Worm (Caenorhabditis elegans) whole organism, young adult: Measurements from ENCODE around the gene C40H5.2.
A peak's percentile ranks its signal among the peaks of the same experiment; 100 is the strongest.

Source experiments
- C06A6.2 ChIP-seq: fragments of 200-800 bp; sonication (Bioruptor generic); conservative IDR thresholded peaks from 2 replicates; pipeline ENCODE4 v1.3.6; 2022; ENCODE audit warnings: missing genetic modification characterization, missing compliant biosample characterization
- D2030.7 ChIP-seq: fragments of 200-800 bp; sonication (Bioruptor generic); IDR thresholded peaks from 2 replicates; pipeline ENCODE4 v1.3.6; 2022; ENCODE audit warnings: missing genetic modification reagents, missing genetic modification characterization, missing compliant biosample characterization
- F10E7.11 ChIP-seq: sonication (generic microtip); optimal IDR thresholded peaks from 2 replicates; lab custom pipeline; 2017; ENCODE audit warnings: mild to moderate bottlenecking, missing genetic modification characterization, moderate library complexity, missing compliant biosample characterization
- F49E8.2 ChIP-seq: sonication (generic microtip); optimal IDR thresholded peaks from 3 replicates; lab custom pipeline; 2017; ENCODE audit warnings: missing genetic modification characterization, mild to moderate bottlenecking, missing compliant biosample characterization, antibody characterized with exemption, moderate library complexity; ENCODE audit not compliant: insufficient read depth
- F55B11.4 ChIP-seq: sonication (generic microtip); optimal IDR thresholded peaks from 2 replicates; lab custom pipeline; 2016; ENCODE audit warnings: missing compliant biosample characterization, missing genetic modification characterization, borderline replicate concordance; ENCODE audit not compliant: insufficient read depth
- F57A8.1 ChIP-seq: fragments of 200-800 bp; sonication (Bioruptor generic); optimal IDR thresholded peaks from 2 replicates; lab custom pipeline; 2018; ENCODE audit warnings: mild to moderate bottlenecking, missing genetic modification characterization, moderate library complexity, missing compliant biosample characterization
- F57C9.4 ChIP-seq: sonication (generic microtip); optimal IDR thresholded peaks from 2 replicates; lab custom pipeline; 2017; ENCODE audit warnings: mild to moderate bottlenecking, missing genetic modification characterization, missing compliant biosample characterization
- T07F8.4 ChIP-seq: sonication (generic microtip); optimal IDR thresholded peaks from 2 replicates; lab custom pipeline; 2016; ENCODE audit warnings: mild to moderate bottlenecking, missing genetic modification characterization, moderate library complexity, missing compliant biosample characterization
- Y56A3A.18 ChIP-seq: fragments of 200-800 bp; sonication (Bioruptor generic); IDR thresholded peaks from 2 replicates; pipeline ENCODE4 v1.3.6; 2022; ENCODE audit warnings: missing genetic modification reagents, missing genetic modification characterization, missing compliant biosample characterization
- Y67H2A.10 ChIP-seq: fragments of 200-800 bp; sonication (Bioruptor generic); conservative IDR thresholded peaks from 2 replicates; pipeline ENCODE4 v1.3.6; 2022; ENCODE audit warnings: missing genetic modification reagents, missing genetic modification characterization, missing compliant biosample characterization
- Y95B8A.8 ChIP-seq: fragments of 200-800 bp; sonication (Bioruptor generic); IDR thresholded peaks from 2 replicates; pipeline ENCODE4 v1.3.6; 2022; ENCODE audit warnings: missing genetic modification reagents, missing genetic modification characterization, missing compliant biosample characterization
- ama-1 ChIP-seq, 3 experiments: fragments of 150-350 bp in 1 of 3; sonication (generic microtip) in 2 of 3; optimal IDR thresholded peaks; 2 replicates each; lab custom pipeline; 2014 to 2018; ENCODE audit warnings: missing biosample characterization in 2 of 3, missing genetic modification characterization in 2 of 3, missing genetic modification reagents in 2 of 3
- attf-6 ChIP-seq: fragments of 200-800 bp; sonication (Bioruptor generic); IDR thresholded peaks from 2 replicates; pipeline ENCODE4 v1.3.6; 2022; ENCODE audit warnings: missing genetic modification reagents, missing genetic modification characterization, missing compliant biosample characterization
- cebp-2 ChIP-seq: fragments of 200-800 bp; sonication (Bioruptor generic); IDR thresholded peaks from 2 replicates; pipeline ENCODE4 v1.3.6; 2022; ENCODE audit warnings: missing genetic modification characterization, missing compliant biosample characterization
- ceh-27 ChIP-seq: fragments of 200-800 bp; sonication (Bioruptor generic); optimal IDR thresholded peaks from 2 replicates; lab custom pipeline; 2018; ENCODE audit warnings: mild to moderate bottlenecking, missing genetic modification characterization, moderate library complexity, missing compliant biosample characterization
- ceh-40 ChIP-seq: fragments of 200-800 bp; sonication (Bioruptor generic); IDR thresholded peaks from 2 replicates; pipeline ENCODE4 v1.3.6; 2022; ENCODE audit warnings: missing genetic modification characterization, missing compliant biosample characterization
- chd-7 ChIP-seq: sonication (generic microtip); optimal IDR thresholded peaks from 2 replicates; lab custom pipeline; 2016; ENCODE audit warnings: mild to moderate bottlenecking, missing genetic modification characterization, moderate library complexity, missing compliant biosample characterization
- die-1 ChIP-seq: sonication (generic microtip); optimal IDR thresholded peaks from 2 replicates; lab custom pipeline; 2016; ENCODE audit warnings: missing genotype, mild to moderate bottlenecking, missing genetic modification characterization, missing compliant biosample characterization
- dox-1 ChIP-seq: fragments of 200-800 bp; sonication (Bioruptor generic); IDR thresholded peaks from 2 replicates; pipeline ENCODE4 v1.3.6; 2022; ENCODE audit warnings: missing genetic modification reagents, missing genetic modification characterization, missing compliant biosample characterization
- egrh-3 ChIP-seq: fragments of 200-800 bp; sonication (Bioruptor generic); IDR thresholded peaks from 2 replicates; pipeline ENCODE4 v1.3.6; 2022; ENCODE audit warnings: missing genetic modification reagents, missing genetic modification characterization, missing compliant biosample characterization
- fkh-3 ChIP-seq: sonication (generic microtip); optimal IDR thresholded peaks from 2 replicates; lab custom pipeline; 2016; ENCODE audit warnings: mild to moderate bottlenecking, missing genetic modification characterization, missing compliant biosample characterization
- hlh-12 ChIP-seq: sonication (generic microtip); optimal IDR thresholded peaks from 2 replicates; lab custom pipeline; 2016; ENCODE audit warnings: missing genetic modification characterization, missing compliant biosample characterization
- hrde-1 ChIP-seq: sonication (generic microtip); optimal IDR thresholded peaks from 2 replicates; lab custom pipeline; 2016; ENCODE audit warnings: missing genetic modification characterization, mild to moderate bottlenecking, missing compliant biosample characterization, moderate library complexity, missing genotype, missing genetic modification reagents, borderline replicate concordance
- let-607 ChIP-seq, 2 experiments: fragments of 200-800 bp in 1 of 2; sonication (Bioruptor generic) in 1 of 2; sonication (generic microtip) in 1 of 2; optimal IDR thresholded peaks; 2 replicates each; lab custom pipeline; 2016 to 2018; ENCODE audit warnings: mild to moderate bottlenecking in 2 of 2, missing compliant biosample characterization in 2 of 2, missing genetic modification characterization in 2 of 2, moderate library complexity in 2 of 2, missing genotype in 1 of 2
- lir-1 ChIP-seq: fragments of 200-800 bp; sonication (Bioruptor generic); conservative IDR thresholded peaks from 2 replicates; pipeline ENCODE4 v1.3.6; 2022; ENCODE audit warnings: missing genetic modification reagents, missing genetic modification characterization, missing compliant biosample characterization
- lsl-1 ChIP-seq: fragments of 200-800 bp; sonication (Bioruptor generic); optimal IDR thresholded peaks from 2 replicates; lab custom pipeline; 2018; ENCODE audit warnings: mild to moderate bottlenecking, missing genetic modification characterization, moderate library complexity, missing compliant biosample characterization
- lsy-27 ChIP-seq: sonication (generic microtip); optimal IDR thresholded peaks from 2 replicates; lab custom pipeline; 2017; ENCODE audit warnings: missing genetic modification characterization, mild to moderate bottlenecking, missing compliant biosample characterization, antibody characterized with exemption, missing genotype, borderline replicate concordance; ENCODE audit not compliant: insufficient read depth
- madf-10 ChIP-seq: sonication (generic microtip); optimal IDR thresholded peaks from 2 replicates; lab custom pipeline; 2016; ENCODE audit warnings: mild to moderate bottlenecking, missing genetic modification characterization, missing compliant biosample characterization
- madf-8 ChIP-seq: fragments of 200-800 bp; sonication (Bioruptor generic); conservative IDR thresholded peaks from 2 replicates; pipeline ENCODE4 v1.3.6; 2022; ENCODE audit warnings: missing genetic modification reagents, missing genetic modification characterization, missing compliant biosample characterization
- nhr-120 ChIP-seq: fragments of 200-800 bp; sonication (Bioruptor generic); IDR thresholded peaks from 2 replicates; pipeline ENCODE4 v1.3.6; 2022; ENCODE audit warnings: missing genetic modification characterization, missing compliant biosample characterization
- nhr-90 ChIP-seq: sonication (generic microtip); optimal IDR thresholded peaks from 2 replicates; lab custom pipeline; 2016; ENCODE audit warnings: missing genotype, mild to moderate bottlenecking, missing genetic modification characterization, missing compliant biosample characterization
- rpc-1 ChIP-seq, 2 experiments: fragments of 150-350 bp in 1 of 2; sonication (generic microtip) in 1 of 2; optimal IDR thresholded peaks; 2 replicates each; lab custom pipeline; 2014 to 2018; ENCODE audit warnings: missing biosample characterization in 1 of 2, missing genetic modification characterization in 1 of 2, missing genetic modification reagents in 1 of 2, missing genotype in 1 of 2
- sea-2 ChIP-seq: fragments of 200-800 bp; sonication (Bioruptor generic); IDR thresholded peaks from 2 replicates; pipeline ENCODE4 v1.3.6; 2022; ENCODE audit warnings: missing genetic modification characterization, missing compliant biosample characterization
- snpc-1.3 ChIP-seq: sonication (generic microtip); optimal IDR thresholded peaks from 2 replicates; lab custom pipeline; 2017; ENCODE audit warnings: missing genetic modification characterization, mild to moderate bottlenecking, missing compliant biosample characterization, antibody characterized with exemption, moderate library complexity, missing genotype, missing genetic modification reagents; ENCODE audit not compliant: insufficient read depth
- snpc-3.4 ChIP-seq: sonication (generic microtip); optimal IDR thresholded peaks from 2 replicates; lab custom pipeline; 2017; ENCODE audit warnings: missing genetic modification characterization, mild to moderate bottlenecking, missing compliant biosample characterization, antibody characterized with exemption, moderate library complexity, missing genotype, missing genetic modification reagents
- somi-1 ChIP-seq: fragments of 200-800 bp; sonication (Bioruptor generic); optimal IDR thresholded peaks from 2 replicates; lab custom pipeline; 2018; ENCODE audit warnings: mild to moderate bottlenecking, missing genetic modification characterization, missing compliant biosample characterization
- unc-130 ChIP-seq: sonication (generic microtip); optimal IDR thresholded peaks from 2 replicates; lab custom pipeline; 2016; ENCODE audit warnings: missing genetic modification reagents, missing genetic modification characterization, missing compliant biosample characterization
- zfh-2 ChIP-seq: fragments of 200-800 bp; sonication (Bioruptor generic); conservative IDR thresholded peaks from 2 replicates; pipeline ENCODE4 v1.3.6; 2022; ENCODE audit warnings: missing genetic modification reagents, missing genetic modification characterization, missing compliant biosample characterization
- ztf-28 ChIP-seq: fragments of 200-800 bp; sonication (Bioruptor generic); IDR thresholded peaks from 2 replicates; pipeline ENCODE4 v1.3.6; 2022; ENCODE audit warnings: missing genetic modification reagents, missing genetic modification characterization, missing compliant biosample characterization
- ztf-3 ChIP-seq: fragments of 200-800 bp; sonication (Bioruptor generic); optimal IDR thresholded peaks from 2 replicates; lab custom pipeline; 2018; ENCODE audit warnings: mild to moderate bottlenecking, missing genetic modification characterization, missing compliant biosample characterization

C40H5.2 gene

DNA sequence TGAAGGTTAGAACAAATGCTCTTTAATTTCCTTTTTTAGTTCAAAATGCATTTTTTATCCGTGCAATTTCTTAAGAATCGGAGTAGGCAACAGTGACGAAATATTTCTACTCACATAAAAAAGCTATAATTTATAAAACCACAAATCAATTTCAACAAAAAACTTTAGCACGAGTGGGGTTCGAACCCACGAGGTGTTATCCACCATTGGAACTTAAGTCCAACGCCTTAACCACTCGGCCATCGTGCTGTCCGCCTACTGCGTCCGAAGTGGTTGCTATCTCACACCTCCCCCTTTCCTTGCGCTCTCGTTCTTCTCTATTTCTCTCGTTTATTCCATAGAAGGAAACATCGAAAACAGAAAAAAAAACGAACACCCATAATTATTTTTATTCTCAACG, 11.8 kb downstream of the C40H5.2 start (continued):
- peak; percentile 72 for TF ChIP-seq somi-1 (GFP tag; lab: Kevin White, UChicago)
- 0 out of 2 replicates have a peak, but pooled peaks have one; percentile 87 for TF ChIP-seq cebp-2 (GFP tag; lab: Robert Waterston, UW)
- peak; percentile 89; the same call in 1 of the 2 replicates for TF ChIP-seq ztf-28 (GFP tag; lab: Robert Waterston, UW)
- TF ChIP-seq hlh-12: peak; percentile 87
- no peak for TF ChIP-seq egrh-3 (GFP tag; lab: Robert Waterston, UW)
- TF ChIP-seq Y95B8A.8: no peak
- no peak for TF ChIP-seq madf-8
- no peak for TF ChIP-seq lsl-1
- TF ChIP-seq snpc-1.3 (tag; lab: Kevin White, UChicago): no peak
- peak; percentile 48 for TF ChIP-seq unc-130
- peak; percentile 81 for TF ChIP-seq chd-7 (tag; lab: Kevin White, UChicago)
- peak; percentile 52 for TF ChIP-seq F57A8.1 (GFP tag; lab: Kevin White, UChicago)
- no peak for TF ChIP-seq zfh-2
- peak; percentile 90 for TF ChIP-seq nhr-90 (tag; lab: Kevin White, UChicago)
- peak; percentile 90 for TF ChIP-seq T07F8.4 (tag; lab: Kevin White, UChicago)
- TF ChIP-seq dox-1 (GFP tag; lab: Robert Waterston, UW): no peak; the same call in 1 of the 2 replicates
- no peak for TF ChIP-seq lir-1
- peak; percentile 92 for TF ChIP-seq Y56A3A.18
- TF ChIP-seq F49E8.2: peak; percentile 10
- TF ChIP-seq ama-1 (optimal IDR thresholded peaks at IDR 0.05; lab: Kevin White, UChicago): no peak
- peak in 1 of 2 experiments; percentile 81 for TF ChIP-seq ama-1 (GFP tag; optimal IDR thresholded peaks at IDR 0.05; lab: Kevin White, UChicago)
- peak; percentile 58 for TF ChIP-seq fkh-3 (tag; lab: Kevin White, UChicago)
- TF ChIP-seq ztf-3 (GFP tag; lab: Kevin White, UChicago): peak; percentile 31
- no peak for TF ChIP-seq attf-6 (GFP tag; lab: Robert Waterston, UW)
- no peak for TF ChIP-seq lsy-27 (tag; lab: Kevin White, UChicago)
- peak; percentile 62; the same call in 1 of the 2 replicates for TF ChIP-seq sea-2 (GFP tag; lab: Robert Waterston, UW)
- peak; percentile 73 for TF ChIP-seq ceh-40 (GFP tag; lab: Robert Waterston, UW)
- TF ChIP-seq hrde-1 (tag; lab: Kevin White, UChicago): peak; percentile 57
- TF ChIP-seq die-1 (tag; lab: Kevin White, UChicago): peak; percentile 94
- peak; percentile 44 for TF ChIP-seq F10E7.11 (tag; lab: Kevin White, UChicago)
- TF ChIP-seq snpc-3.4: peak; percentile 77
- peak; percentile 95 for TF ChIP-seq rpc-1 (optimal IDR thresholded peaks at IDR 0.05; lab: Kevin White, UChicago)
- TF ChIP-seq rpc-1 (tag; optimal IDR thresholded peaks at IDR 0.05; lab: Kevin White, UChicago): peak; percentile 98
- TF ChIP-seq F57C9.4: no peak
- 0 out of 2 replicates have a peak, but pooled peaks have one; percentile 77 for TF ChIP-seq nhr-120 (GFP tag; lab: Robert Waterston, UW)
- peak; percentile 76 for TF ChIP-seq D2030.7
- TF ChIP-seq C06A6.2 (GFP tag; lab: Robert Waterston, UW): peak; percentile 64; the same call in 1 of the 2 replicates
- TF ChIP-seq, all 124 proteins: peak for 84

DNA sequence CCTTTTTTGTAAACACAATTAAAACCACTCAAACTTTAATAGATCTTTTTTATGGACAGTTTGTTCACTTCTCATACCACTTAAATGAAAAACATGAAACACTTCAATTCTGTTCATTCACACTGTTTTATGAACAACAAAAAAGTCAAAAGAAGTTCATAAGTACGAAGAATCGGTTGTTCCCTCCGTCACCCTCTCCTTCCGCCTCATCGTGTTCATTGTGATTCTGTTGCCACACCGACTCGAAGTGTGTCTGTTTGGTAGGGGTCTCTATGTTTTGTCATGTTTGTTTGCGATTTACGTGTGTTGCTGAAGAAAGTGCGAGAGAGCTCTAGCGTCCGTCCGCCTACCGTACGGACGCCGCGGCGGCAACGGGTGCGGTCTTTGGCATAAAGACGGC, 12.9 kb downstream of the C40H5.2 start, which contains the start of gene lact-7:
TSS of gene lact-7 (plus strand) at position 301 of the 400 bp plus-strand sequence.
- no peak for TF ChIP-seq madf-10
- TF ChIP-seq rpc-1 (optimal IDR thresholded peaks at IDR 0.05; lab: Kevin White, UChicago): no peak
- TF ChIP-seq rpc-1 (tag; optimal IDR thresholded peaks at IDR 0.05; lab: Kevin White, UChicago): no peak
- TF ChIP-seq zfh-2: no peak
- peak; percentile 67 for TF ChIP-seq ceh-27 (GFP tag; lab: Kevin White, UChicago)
- TF ChIP-seq Y67H2A.10 (GFP tag; lab: Robert Waterston, UW): no peak
- TF ChIP-seq let-607 (tag; optimal IDR thresholded peaks at IDR 0.05; lab: Kevin White, UChicago): no peak
- TF ChIP-seq F55B11.4 (tag; lab: Kevin White, UChicago): no peak
